Worm (Caenorhabditis elegans) whole organism, L3 larva: ENCODE data around the gene pes-4.

Experiments
- nhr-12 ChIP-seq: fragments of 150-350 bp; optimal IDR thresholded peaks from 2 replicates; lab custom pipeline; 2014; ENCODE audit warnings: missing biosample characterization, missing genetic modification characterization
- nhr-76 ChIP-seq: fragments of 150-350 bp; sonication (generic microtip); optimal IDR thresholded peaks from 5 replicates; lab custom pipeline; 2014; ENCODE audit warnings: missing biosample characterization, missing genetic modification characterization

- TF ChIP-seq nhr-76 (tag; lab: Kevin White, UChicago) (no peak), nhr-12 (tag; lab: Kevin White, UChicago) (no peak)
Measured at ce11 chrIII:1216096-1216495, 14.0 kb downstream of the pes-4 start.
